Fruit fly (Drosophila melanogaster) whole organism, embryonic: Measurements from ENCODE around the gene FoxL1.

Experiments used
- Antp ChIP-seq: fragments of 200-800 bp; sonication (Bioruptor generic); optimal IDR thresholded peaks from 3 replicates; lab custom pipeline; 2016; ENCODE audit warnings: missing biosample characterization, missing genetic modification characterization
- CG10209 ChIP-seq: fragments of 200-800 bp; sonication (Bioruptor generic); optimal IDR thresholded peaks from 3 replicates; lab custom pipeline; 2017; ENCODE audit warnings: missing biosample characterization, mild to moderate bottlenecking, missing genetic modification characterization, missing genetic modification reagents
- CG11723 ChIP-seq: fragments of 200-800 bp; sonication (Bioruptor generic); optimal IDR thresholded peaks from 2 replicates; lab custom pipeline; 2017; ENCODE audit warnings: missing biosample characterization, mild to moderate bottlenecking, missing genetic modification characterization
- CG14860 ChIP-seq: fragments of 200-800 bp; sonication (Bioruptor generic); IDR thresholded peaks from 3 replicates; pipeline ENCODE4 v1.3.6; 2022; ENCODE audit warnings: missing biosample characterization, missing genetic modification characterization; ENCODE audit not compliant: partially characterized antibody
- CG15011 ChIP-seq: fragments of 200-800 bp; sonication (Bioruptor generic); optimal IDR thresholded peaks from 3 replicates; lab custom pipeline; 2018; ENCODE audit warnings: missing biosample characterization, mild to moderate bottlenecking, missing genetic modification characterization
- CG15269 ChIP-seq: fragments of 200-800 bp; sonication (Bioruptor generic); optimal IDR thresholded peaks from 2 replicates; lab custom pipeline; 2018; ENCODE audit warnings: missing biosample characterization, mild to moderate bottlenecking, missing genetic modification characterization, moderate library complexity
- CG17359 ChIP-seq: fragments of 200-800 bp; sonication (Bioruptor generic); optimal IDR thresholded peaks from 3 replicates; lab custom pipeline; 2018; ENCODE audit warnings: missing biosample characterization, mild to moderate bottlenecking, missing genetic modification characterization, moderate library complexity
- CG17361 ChIP-seq: fragments of 200-800 bp; sonication (Bioruptor generic); IDR thresholded peaks from 3 replicates; pipeline ENCODE4 v1.3.6; 2022; ENCODE audit warnings: missing biosample characterization, missing genetic modification characterization
- CG17385 ChIP-seq: fragments of 200-800 bp; sonication (Bioruptor generic); optimal IDR thresholded peaks from 3 replicates; lab custom pipeline; 2018; ENCODE audit warnings: missing biosample characterization, mild to moderate bottlenecking, missing genetic modification characterization
- CG2116 ChIP-seq: fragments of 200-800 bp; sonication (Bioruptor generic); optimal IDR thresholded peaks from 3 replicates; lab custom pipeline; 2018; ENCODE audit warnings: missing biosample characterization, mild to moderate bottlenecking, missing genetic modification characterization
- CG2875 ChIP-seq: fragments of 200-800 bp; sonication (Bioruptor generic); optimal IDR thresholded peaks from 2 replicates; lab custom pipeline; 2017; ENCODE audit warnings: missing biosample characterization, mild to moderate bottlenecking, missing genetic modification characterization, missing genetic modification reagents
- CG3281 ChIP-seq: fragments of 200-800 bp; sonication (Bioruptor generic); optimal IDR thresholded peaks from 3 replicates; lab custom pipeline; 2017; ENCODE audit warnings: missing biosample characterization, mild to moderate bottlenecking, missing genetic modification characterization
- CG3995 ChIP-seq: fragments of 200-800 bp; sonication (Bioruptor generic); optimal IDR thresholded peaks from 3 replicates; lab custom pipeline; 2016; ENCODE audit warnings: missing biosample characterization, missing genetic modification characterization
- CG42726 ChIP-seq: fragments of 200-800 bp; sonication (Bioruptor generic); IDR thresholded peaks from 2 replicates; pipeline ENCODE4 v1.3.6; 2022; ENCODE audit warnings: missing biosample characterization, missing genetic modification characterization; ENCODE audit not compliant: partially characterized antibody
- CG4360 ChIP-seq: fragments of 200-800 bp; sonication (Bioruptor generic); IDR thresholded peaks from 2 replicates; pipeline ENCODE4 v1.3.6; 2022; ENCODE audit warnings: missing biosample characterization, missing genetic modification characterization
- CG6254 ChIP-seq: fragments of 200-800 bp; sonication (Bioruptor generic); optimal IDR thresholded peaks from 3 replicates; lab custom pipeline; 2017; ENCODE audit warnings: mild to moderate bottlenecking, missing biosample characterization, missing genetic modification reagents, missing genetic modification characterization
- CG8281 ChIP-seq: fragments of 200-800 bp; sonication (Bioruptor generic); optimal IDR thresholded peaks from 2 replicates; lab custom pipeline; 2018; ENCODE audit warnings: missing biosample characterization, mild to moderate bottlenecking, missing genetic modification characterization, moderate library complexity
- CG9727 ChIP-seq: fragments of 200-800 bp; sonication (Bioruptor generic); optimal IDR thresholded peaks from 3 replicates; lab custom pipeline; 2017; ENCODE audit warnings: missing biosample characterization, mild to moderate bottlenecking, missing genetic modification characterization
- CG9876 ChIP-seq: fragments of 200-800 bp; sonication (Bioruptor generic); optimal IDR thresholded peaks from 2 replicates; lab custom pipeline; 2016; ENCODE audit warnings: missing biosample characterization, missing genetic modification characterization
- Deaf1 ChIP-seq: fragments of 200-800 bp; optimal IDR thresholded peaks from 3 replicates; lab custom pipeline; 2019; ENCODE audit warnings: missing biosample characterization, mild to moderate bottlenecking, missing genetic modification characterization, moderate library complexity
- Eip74EF ChIP-seq, 2 experiments: fragments of 200-800 bp in 1 of 2; fragments of >200 bp in 1 of 2; sonication (Bioruptor generic) in 1 of 2; optimal IDR thresholded peaks; 2 replicates each; lab custom pipeline; 2017 to 2019; ENCODE audit warnings: missing biosample characterization in 2 of 2, missing genetic modification characterization in 2 of 2, mild to moderate bottlenecking in 1 of 2, moderate library complexity in 1 of 2
- HLHmδ ChIP-seq: fragments of 200-800 bp; sonication (Bioruptor generic); optimal IDR thresholded peaks from 2 replicates; lab custom pipeline; 2018; ENCODE audit warnings: missing biosample characterization, mild to moderate bottlenecking, missing genetic modification characterization, moderate library complexity
- Hmr ChIP-seq: fragments of 200-800 bp; sonication (Bioruptor generic); optimal IDR thresholded peaks from 3 replicates; lab custom pipeline; 2017; ENCODE audit warnings: mild to moderate bottlenecking, missing biosample characterization, missing genetic modification reagents, missing genetic modification characterization
- Oli ChIP-seq: fragments of 200-800 bp; sonication (Bioruptor generic); optimal IDR thresholded peaks from 2 replicates; lab custom pipeline; 2018; ENCODE audit warnings: missing biosample characterization, mild to moderate bottlenecking, missing genetic modification characterization, moderate library complexity
- Sin3A ChIP-seq: fragments of >200 bp; optimal IDR thresholded peaks from 2 replicates; lab custom pipeline; 2018
- Six4 ChIP-seq: fragments of 200-800 bp; sonication (Bioruptor generic); optimal IDR thresholded peaks from 2 replicates; lab custom pipeline; 2016; ENCODE audit warnings: missing biosample characterization, missing genetic modification characterization
- Taf1 ChIP-seq: fragments of 200-800 bp; sonication (Bioruptor generic); IDR thresholded peaks from 2 replicates; pipeline ENCODE4 v1.3.6; 2022; ENCODE audit warnings: missing biosample characterization, missing genetic modification characterization
- Xbp1 ChIP-seq: fragments of 200-800 bp; sonication (Bioruptor generic); optimal IDR thresholded peaks from 3 replicates; lab custom pipeline; 2016; ENCODE audit warnings: missing biosample characterization, mild to moderate bottlenecking, missing genetic modification characterization
- ab ChIP-seq: fragments of 200-800 bp; sonication (Bioruptor generic); optimal IDR thresholded peaks from 2 replicates; lab custom pipeline; 2016; ENCODE audit warnings: missing biosample characterization, missing genetic modification characterization
- bowl ChIP-seq: fragments of 200-800 bp; sonication (Bioruptor generic); IDR thresholded peaks from 2 replicates; pipeline ENCODE4 v1.3.6; 2022; ENCODE audit warnings: missing biosample characterization, missing genetic modification characterization
- caup ChIP-seq: fragments of 200-800 bp; sonication (Bioruptor generic); optimal IDR thresholded peaks from 3 replicates; lab custom pipeline; 2017; ENCODE audit warnings: missing biosample characterization, mild to moderate bottlenecking, missing genetic modification characterization, moderate library complexity; ENCODE audit not compliant: severe bottlenecking
- da ChIP-seq: fragments of 200-800 bp; sonication (Bioruptor generic); optimal IDR thresholded peaks from 2 replicates; lab custom pipeline; 2016; ENCODE audit warnings: missing biosample characterization, missing genetic modification characterization
- esg ChIP-seq: fragments of 200-800 bp; sonication (Bioruptor generic); conservative IDR thresholded peaks from 2 replicates; pipeline ENCODE4 v1.3.6; 2022; ENCODE audit warnings: missing biosample characterization, missing genetic modification characterization
- fd3F ChIP-seq: fragments of 200-800 bp; sonication (Bioruptor generic); optimal IDR thresholded peaks from 2 replicates; lab custom pipeline; 2018; ENCODE audit warnings: missing biosample characterization, mild to moderate bottlenecking, missing genetic modification characterization, moderate library complexity
- gce ChIP-seq: fragments of 200-800 bp; sonication (Bioruptor generic); IDR thresholded peaks from 3 replicates; pipeline ENCODE4 v1.3.6; 2022; ENCODE audit warnings: missing biosample characterization, missing genetic modification characterization
- gsb-n ChIP-seq: fragments of 200-800 bp; sonication (Bioruptor generic); optimal IDR thresholded peaks from 3 replicates; lab custom pipeline; 2018; ENCODE audit warnings: missing biosample characterization, mild to moderate bottlenecking, missing genetic modification characterization
- jing ChIP-seq: fragments of 200-800 bp; sonication (Bioruptor generic); optimal IDR thresholded peaks from 2 replicates; lab custom pipeline; 2018; ENCODE audit warnings: missing biosample characterization, mild to moderate bottlenecking, missing genetic modification characterization
- jumu ChIP-seq: fragments of 200-800 bp; sonication (Bioruptor generic); optimal IDR thresholded peaks from 3 replicates; lab custom pipeline; 2016; ENCODE audit warnings: missing biosample characterization, missing genetic modification characterization
- kni ChIP-seq: fragments of 200-800 bp; sonication (Bioruptor generic); optimal IDR thresholded peaks from 3 replicates; lab custom pipeline; 2017; ENCODE audit warnings: mild to moderate bottlenecking, missing biosample characterization, missing genetic modification reagents, missing genetic modification characterization
- lola ChIP-seq, 3 experiments: fragments of >200 bp in 2 of 3; fragments of 200-800 bp in 1 of 3; sonication (Bioruptor generic) in 1 of 3; optimal IDR thresholded peaks; 2 replicates each; lab custom pipeline; 2017 to 2019; ENCODE audit warnings: missing biosample characterization in 3 of 3, missing genetic modification characterization in 3 of 3, mild to moderate bottlenecking in 1 of 3, moderate library complexity in 1 of 3
- pum ChIP-seq: fragments of 200-800 bp; sonication (Bioruptor generic); optimal IDR thresholded peaks from 2 replicates; lab custom pipeline; 2016; ENCODE audit warnings: missing biosample characterization, missing genetic modification characterization
- sna ChIP-seq: fragments of 200-800 bp; sonication (Bioruptor generic); IDR thresholded peaks from 2 replicates; pipeline ENCODE4 v1.3.6; 2022; ENCODE audit warnings: missing biosample characterization, missing genetic modification characterization; ENCODE audit not compliant: partially characterized antibody
- so ChIP-seq: fragments of 200-800 bp; sonication (Bioruptor generic); IDR thresholded peaks from 3 replicates; pipeline ENCODE4 v1.3.6; 2022; ENCODE audit warnings: missing biosample characterization, missing genetic modification characterization
- sqz ChIP-seq: fragments of 200-800 bp; sonication (Bioruptor generic); optimal IDR thresholded peaks from 3 replicates; lab custom pipeline; 2018; ENCODE audit warnings: missing biosample characterization, mild to moderate bottlenecking, missing genetic modification characterization
- ttk ChIP-seq: fragments of 200-800 bp; sonication (Bioruptor generic); IDR thresholded peaks from 2 replicates; pipeline ENCODE4 v2.1.2; 2022; ENCODE audit warnings: missing biosample characterization, missing genetic modification characterization
- usp ChIP-seq: fragments of >200 bp; optimal IDR thresholded peaks from 2 replicates; lab custom pipeline; 2017; ENCODE audit warnings: missing biosample characterization, missing genetic modification characterization
- wek ChIP-seq: fragments of 200-800 bp; sonication (Bioruptor generic); optimal IDR thresholded peaks from 3 replicates; lab custom pipeline; 2018; ENCODE audit warnings: missing biosample characterization, mild to moderate bottlenecking, missing genetic modification characterization, moderate library complexity
- zen2 ChIP-seq: fragments of 200-800 bp; sonication (Bioruptor generic); IDR thresholded peaks from 3 replicates; pipeline ENCODE4 v1.3.6; 2022; ENCODE audit warnings: missing biosample characterization, missing genetic modification characterization; ENCODE audit not compliant: partially characterized antibody
- zfh1 ChIP-seq: fragments of 200-800 bp; sonication (Bioruptor generic); IDR thresholded peaks from 3 replicates; pipeline ENCODE4 v1.3.6; 2022; ENCODE audit warnings: missing biosample characterization, missing genetic modification characterization

FoxL1 gene

DNA sequence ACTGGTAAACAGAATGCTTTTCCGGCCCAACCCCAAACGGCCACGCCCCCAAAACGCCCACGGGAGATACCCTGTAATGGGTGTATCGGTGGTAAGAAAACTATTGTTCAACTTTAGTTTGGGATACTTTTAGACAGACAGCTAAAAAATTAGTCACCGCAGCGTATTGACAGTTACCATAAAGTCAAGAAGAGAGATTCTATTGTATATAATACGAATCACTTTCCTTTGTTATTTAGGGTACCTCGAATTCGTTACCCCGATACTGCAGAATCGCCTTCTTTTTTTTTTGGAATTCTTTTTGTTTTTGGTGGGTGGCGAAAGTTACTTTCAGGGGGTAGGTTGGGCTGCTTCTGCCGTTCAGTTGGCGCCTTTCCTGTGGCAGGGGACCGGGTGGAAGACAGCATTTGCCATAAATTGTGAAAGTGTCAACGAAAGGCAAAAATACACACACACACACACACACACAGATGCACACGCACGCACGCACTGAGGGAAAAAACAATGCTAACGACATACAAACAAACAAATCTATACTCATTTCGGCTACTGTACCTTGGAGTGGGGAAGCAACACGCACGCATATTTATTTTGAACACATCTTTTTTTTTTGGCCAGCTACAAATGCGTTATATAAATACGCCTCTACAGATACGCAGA lies 48.2 kb upstream of the FoxL1 start (continued):
- TF ChIP-seq zfh1 (GFP tag; lab: Robert Waterston, UW) (0 out of 3 replicates have a peak, but pooled peaks have one; percentile 40), CG4360 (GFP tag; lab: Robert Waterston, UW) (no peak), CG3995 (GFP tag; lab: Kevin White, UChicago) (no peak), CG15269 (tag; lab: Kevin White, UChicago) (peak; percentile 55), Six4 (GFP tag; lab: Kevin White, UChicago) (no peak), lola (GFP tag; optimal IDR thresholded peaks at IDR 0.05; lab: Kevin White, UChicago) (peak in 1 of 3 experiments; percentile 7), so (GFP tag; lab: Robert Waterston, UW) (peak; percentile 35; the same call in 1 of the 3 replicates), ab (GFP tag; lab: Kevin White, UChicago) (no peak), zen2 (GFP tag; lab: Robert Waterston, UW) (no peak), esg (peak; percentile 59), CG2875 (GFP tag; lab: Kevin White, UChicago) (no peak), Deaf1 (tag; lab: Kevin White, UChicago) (no peak), CG15011 (GFP tag; lab: Kevin White, UChicago) (no peak), Antp (GFP tag; lab: Kevin White, UChicago) (peak; percentile 41), Taf1 (no peak), wek (no peak), Hmr (GFP tag; lab: Kevin White, UChicago) (peak; percentile 63), CG9876 (GFP tag; lab: Kevin White, UChicago) (no peak), Oli (tag; lab: Kevin White, UChicago) (peak; percentile 50), CG17359 (peak; percentile 43), CG3281 (GFP tag; lab: Kevin White, UChicago) (peak; percentile 59), da (GFP tag; lab: Kevin White, UChicago) (no peak), caup (GFP tag; lab: Kevin White, UChicago) (peak; percentile 9), bowl (GFP tag; lab: Robert Waterston, UW) (no peak), gce (GFP tag; lab: Robert Waterston, UW) (0 out of 3 replicates have a peak, but pooled peaks have one; percentile 18), CG42726 (GFP tag; lab: Robert Waterston, UW) (no peak), gsb-n (tag; lab: Kevin White, UChicago) (no peak), CG11723 (GFP tag; lab: Kevin White, UChicago) (no peak), CG17361 (GFP tag; lab: Robert Waterston, UW) (peak; percentile 32; the same call in 1 of the 3 replicates), CG6254 (GFP tag; lab: Kevin White, UChicago) (no peak), jumu (GFP tag; lab: Kevin White, UChicago) (peak; percentile 1), CG14860 (GFP tag; lab: Robert Waterston, UW) (no peak), kni (GFP tag; lab: Kevin White, UChicago) (no peak), CG8281 (tag; lab: Kevin White, UChicago) (no peak), Sin3A (lab: Kevin White, UChicago) (no peak), CG10209 (peak; percentile 35), usp (GFP tag; lab: Kevin White, UChicago) (no peak), CG2116 (GFP tag; lab: Kevin White, UChicago) (no peak), HLHmδ (GFP tag; lab: Kevin White, UChicago) (no peak), fd3F (peak; percentile 17), jing (GFP tag; lab: Kevin White, UChicago) (peak; percentile 1), pum (GFP tag; lab: Kevin White, UChicago) (no peak), Xbp1 (GFP tag; lab: Kevin White, UChicago) (peak; percentile 42), sqz (GFP tag; lab: Kevin White, UChicago) (peak; percentile 66), CG9727 (peak; percentile 57), sna (GFP tag; lab: Robert Waterston, UW) (no peak), ttk (GFP tag; lab: Robert Waterston, UW) (no peak), CG17385 (GFP tag; lab: Kevin White, UChicago) (peak; percentile 47), Eip74EF (GFP tag; optimal IDR thresholded peaks at IDR 0.05; lab: Kevin White, UChicago) (no peak)
